Worm (Caenorhabditis elegans) whole organism, mixed stage, embryonic: ENCODE measurements around the gene F31B12.4.

Experiments used
- M03D4.4 ChIP-seq: sonication (generic microtip); optimal IDR thresholded peaks from 2 replicates; lab custom pipeline; 2017; ENCODE audit warnings: mild to moderate bottlenecking, missing genetic modification characterization, missing compliant biosample characterization
- bed-3 ChIP-seq: fragments of 200-800 bp; sonication (Bioruptor generic); optimal IDR thresholded peaks from 3 replicates; lab custom pipeline; 2018; ENCODE audit warnings: mild to moderate bottlenecking, missing genetic modification characterization, moderate library complexity, missing compliant biosample characterization
- blmp-1 ChIP-seq: fragments of 150-350 bp; optimal IDR thresholded peaks from 2 replicates; lab custom pipeline; 2014; ENCODE audit warnings: missing biosample characterization, missing genetic modification characterization
- ceh-39 ChIP-seq: fragments of 150-350 bp; optimal IDR thresholded peaks from 2 replicates; lab custom pipeline; 2014; ENCODE audit warnings: missing biosample characterization, missing genetic modification characterization
- ceh-43 ChIP-seq: fragments of 200-800 bp; sonication (Bioruptor generic); optimal IDR thresholded peaks from 2 replicates; lab custom pipeline; 2018; ENCODE audit warnings: mild to moderate bottlenecking, missing genetic modification characterization, moderate library complexity, missing compliant biosample characterization
- ceh-83 ChIP-seq: fragments of 200-800 bp; sonication (Bioruptor generic); optimal IDR thresholded peaks from 2 replicates; lab custom pipeline; 2018; ENCODE audit warnings: mild to moderate bottlenecking, missing genetic modification characterization, missing compliant biosample characterization
- ces-1 ChIP-seq: fragments of 150-350 bp; optimal IDR thresholded peaks from 2 replicates; lab custom pipeline; 2014; ENCODE audit warnings: missing biosample characterization, missing genetic modification reagents, missing genetic modification characterization
- cnd-1 ChIP-seq: fragments of 200-800 bp; sonication (Bioruptor generic); optimal IDR thresholded peaks from 2 replicates; lab custom pipeline; 2018; ENCODE audit warnings: mild to moderate bottlenecking, missing genetic modification characterization, missing compliant biosample characterization
- drap-1 ChIP-seq: fragments of 200-800 bp; sonication (Bioruptor generic); optimal IDR thresholded peaks from 3 replicates; lab custom pipeline; 2018; ENCODE audit warnings: mild to moderate bottlenecking, missing genetic modification characterization, missing compliant biosample characterization
- elt-1 ChIP-seq: sonication (generic microtip); optimal IDR thresholded peaks from 2 replicates; lab custom pipeline; 2017; ENCODE audit warnings: missing genetic modification characterization, mild to moderate bottlenecking, missing compliant biosample characterization, antibody characterized with exemption, moderate library complexity, borderline replicate concordance; ENCODE audit not compliant: insufficient read depth
- elt-3 ChIP-seq: fragments of 150-350 bp; optimal IDR thresholded peaks from 2 replicates; lab custom pipeline; 2014; ENCODE audit warnings: missing biosample characterization, missing genetic modification characterization
- flh-1 ChIP-seq: fragments of 200-800 bp; sonication (Bioruptor generic); optimal IDR thresholded peaks from 2 replicates; lab custom pipeline; 2018; ENCODE audit warnings: mild to moderate bottlenecking, missing genetic modification characterization, moderate library complexity, missing compliant biosample characterization
- ham-2 ChIP-seq: fragments of 200-800 bp; sonication (Bioruptor generic); optimal IDR thresholded peaks from 2 replicates; lab custom pipeline; 2018; ENCODE audit warnings: mild to moderate bottlenecking, missing genetic modification characterization, missing compliant biosample characterization
- hlh-1 ChIP-seq: fragments of 150-350 bp; optimal IDR thresholded peaks from 2 replicates; lab custom pipeline; 2014; ENCODE audit warnings: missing biosample characterization, missing genetic modification reagents, missing genetic modification characterization
- lin-13 ChIP-seq: fragments of 150-350 bp; optimal IDR thresholded peaks from 2 replicates; lab custom pipeline; 2014; ENCODE audit warnings: missing biosample characterization, missing genetic modification characterization
- lsy-2 ChIP-seq: fragments of 150-350 bp; optimal IDR thresholded peaks from 2 replicates; lab custom pipeline; 2014; ENCODE audit warnings: missing biosample characterization, missing genetic modification characterization
- mab-5 ChIP-seq: fragments of 150-350 bp; optimal IDR thresholded peaks from 2 replicates; lab custom pipeline; 2014; ENCODE audit warnings: missing biosample characterization, missing genetic modification characterization
- mep-1 ChIP-seq: fragments of 150-350 bp; optimal IDR thresholded peaks from 2 replicates; lab custom pipeline; 2017; ENCODE audit warnings: missing biosample characterization, missing genetic modification reagents, missing genetic modification characterization, inconsistent platforms
- mls-2 ChIP-seq: sonication (generic microtip); optimal IDR thresholded peaks from 2 replicates; lab custom pipeline; 2016; ENCODE audit warnings: mild to moderate bottlenecking, missing genetic modification characterization, moderate library complexity, missing compliant biosample characterization
- nhr-2 ChIP-seq: fragments of 150-350 bp; optimal IDR thresholded peaks from 2 replicates; lab custom pipeline; 2014; ENCODE audit warnings: missing biosample characterization, missing genetic modification characterization
- nhr-28 ChIP-seq: fragments of 150-350 bp; optimal IDR thresholded peaks from 2 replicates; lab custom pipeline; 2014; ENCODE audit warnings: missing biosample characterization, missing genetic modification characterization
- nhr-76 ChIP-seq: sonication (generic microtip); optimal IDR thresholded peaks from 2 replicates; lab custom pipeline; 2017; ENCODE audit warnings: missing biosample characterization, missing genetic modification characterization
- pha-4 ChIP-seq: fragments of 150-350 bp; optimal IDR thresholded peaks from 2 replicates; lab custom pipeline; 2018; ENCODE audit warnings: missing biosample characterization, missing genetic modification reagents, missing genetic modification characterization
- snpc-4 ChIP-seq: fragments of 150-350 bp; optimal IDR thresholded peaks from 2 replicates; lab custom pipeline; 2014; ENCODE audit warnings: missing biosample characterization, missing genetic modification characterization
- sptf-1 ChIP-seq: sonication (generic microtip); optimal IDR thresholded peaks from 2 replicates; lab custom pipeline; 2017; ENCODE audit warnings: mild to moderate bottlenecking, missing genetic modification characterization, moderate library complexity, missing compliant biosample characterization
- tbx-8 ChIP-seq: fragments of 200-800 bp; sonication (Bioruptor generic); optimal IDR thresholded peaks from 2 replicates; lab custom pipeline; 2018; ENCODE audit warnings: mild to moderate bottlenecking, missing genetic modification characterization, moderate library complexity, missing compliant biosample characterization
- unc-120 ChIP-seq: sonication (generic microtip); optimal IDR thresholded peaks from 2 replicates; lab custom pipeline; 2017; ENCODE audit warnings: missing genetic modification characterization, missing compliant biosample characterization; ENCODE audit not compliant: poor library complexity, severe bottlenecking
- unc-39 ChIP-seq: fragments of 150-350 bp; optimal IDR thresholded peaks from 2 replicates; lab custom pipeline; 2014; ENCODE audit warnings: missing biosample characterization, missing genetic modification characterization
- unc-62 ChIP-seq: fragments of 150-350 bp; optimal IDR thresholded peaks from 2 replicates; lab custom pipeline; 2014; ENCODE audit warnings: missing biosample characterization, missing genetic modification reagents, missing genetic modification characterization
- ztf-11 ChIP-seq: fragments of 150-350 bp; optimal IDR thresholded peaks from 2 replicates; lab custom pipeline; 2014; ENCODE audit warnings: missing biosample characterization, missing genetic modification characterization

F31B12.4 gene

DNA sequence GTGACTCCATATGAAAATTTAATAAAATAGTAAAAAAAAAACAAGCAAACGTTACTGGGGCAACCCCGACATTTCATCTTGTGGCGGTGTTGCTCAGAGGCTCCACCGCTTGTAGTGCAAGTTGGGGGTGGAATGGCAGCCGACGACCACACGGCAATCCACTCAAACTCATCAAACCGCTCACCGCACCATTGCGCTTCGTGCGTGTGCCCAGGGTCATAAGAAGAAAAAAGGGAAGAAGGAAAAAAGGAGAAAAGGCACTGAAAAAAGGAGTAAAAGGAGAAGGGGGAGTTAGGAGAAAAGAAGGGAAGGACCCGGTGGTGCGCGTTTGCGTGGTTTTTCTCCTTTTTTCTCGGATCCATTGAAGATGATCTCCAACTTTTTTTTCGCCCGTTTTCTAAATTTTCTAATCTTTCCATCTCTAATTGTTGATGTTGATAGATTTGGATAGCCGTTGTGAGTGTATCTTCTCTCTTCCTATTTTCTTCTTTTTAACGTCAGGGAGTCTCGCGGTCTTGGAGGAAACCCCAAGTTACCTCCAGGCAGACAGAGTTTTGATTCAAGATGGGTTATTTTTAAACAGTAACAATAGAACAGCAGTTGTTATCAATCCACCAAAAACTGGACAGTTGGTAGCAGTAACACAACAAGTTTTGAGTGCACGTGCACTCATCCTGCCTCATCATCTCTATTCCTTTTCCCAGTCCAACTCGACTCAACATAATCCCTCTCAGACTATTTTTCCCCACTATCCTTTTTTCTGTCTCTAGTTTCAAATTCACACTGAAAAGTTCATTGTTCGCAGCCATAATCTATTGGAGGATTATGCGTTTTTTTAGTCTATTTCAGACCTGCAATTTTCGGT, 36.0 kb upstream of the F31B12.4 start:
- TF ChIP-seq ceh-83 (GFP tag; lab: Kevin White, UChicago): peak; percentile 5
- TF ChIP-seq elt-1: peak; percentile 20
- TF ChIP-seq hlh-1 (tag; lab: Kevin White, UChicago): peak; percentile 69
- no peak for TF ChIP-seq mls-2 (tag; lab: Kevin White, UChicago)

DNA sequence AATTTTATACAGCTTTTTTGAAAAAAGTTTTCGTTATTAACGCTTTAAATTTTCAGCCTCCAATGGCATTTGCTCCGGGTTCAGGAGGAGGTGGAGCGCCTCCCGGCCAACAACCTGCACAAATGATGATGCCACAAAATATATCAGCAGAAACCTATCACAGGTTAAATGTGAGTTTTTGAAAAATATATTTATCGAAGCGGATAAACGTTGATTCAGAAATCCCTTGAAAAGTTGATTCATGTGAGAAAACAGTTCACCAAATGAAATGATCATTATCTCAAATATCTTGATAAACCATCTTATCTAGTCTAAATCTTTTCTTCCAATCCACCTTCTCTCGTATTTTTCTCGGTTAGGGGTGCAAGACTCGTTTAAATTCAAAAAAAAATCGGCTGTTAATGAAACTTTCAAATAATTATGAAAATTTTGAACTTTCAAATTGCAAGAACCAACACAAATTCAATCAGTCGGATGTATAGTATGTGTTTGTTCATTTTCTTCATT, 35.3 kb upstream of the F31B12.4 start, which contains the start of gene sma-9:
TSS of gene sma-9 (plus strand) at position 51 of the 507 bp plus-strand sequence.
- TF ChIP-seq elt-1 (peak; percentile 93), lin-13 (tag; lab: Kevin White, UChicago) (no peak), nhr-76 (tag; lab: Kevin White, UChicago) (no peak), ceh-43 (no peak), M03D4.4 (tag; lab: Kevin White, UChicago) (no peak), bed-3 (GFP tag; lab: Kevin White, UChicago) (no peak), pha-4 (tag; lab: Kevin White, UChicago) (no peak)

DNA sequence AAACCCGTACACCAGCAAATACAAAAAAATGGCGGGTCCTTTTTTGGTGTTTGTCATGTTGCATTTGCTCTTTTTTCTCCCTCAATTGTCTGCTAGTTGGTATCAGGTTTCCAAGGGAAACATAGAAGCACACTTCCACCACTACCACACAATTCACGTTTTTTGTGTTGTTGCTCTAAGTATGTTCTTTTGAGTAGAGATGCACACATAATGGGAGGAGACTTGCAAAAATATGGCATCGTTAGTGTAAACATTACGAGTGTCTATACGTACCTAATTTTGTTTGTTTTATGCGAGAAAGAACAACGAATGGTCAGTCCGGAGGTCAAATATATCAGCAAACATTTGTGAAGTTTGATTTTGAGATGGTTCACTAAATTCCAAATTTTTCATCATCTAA, 34.6 kb upstream of the F31B12.4 start:
- peak; percentile 66 for TF ChIP-seq pha-4 (tag; lab: Kevin White, UChicago)
- no peak for TF ChIP-seq nhr-28 (tag; lab: Kevin White, UChicago)
- no peak for TF ChIP-seq mab-5 (tag; lab: Kevin White, UChicago)
- TF ChIP-seq cnd-1: no peak

DNA sequence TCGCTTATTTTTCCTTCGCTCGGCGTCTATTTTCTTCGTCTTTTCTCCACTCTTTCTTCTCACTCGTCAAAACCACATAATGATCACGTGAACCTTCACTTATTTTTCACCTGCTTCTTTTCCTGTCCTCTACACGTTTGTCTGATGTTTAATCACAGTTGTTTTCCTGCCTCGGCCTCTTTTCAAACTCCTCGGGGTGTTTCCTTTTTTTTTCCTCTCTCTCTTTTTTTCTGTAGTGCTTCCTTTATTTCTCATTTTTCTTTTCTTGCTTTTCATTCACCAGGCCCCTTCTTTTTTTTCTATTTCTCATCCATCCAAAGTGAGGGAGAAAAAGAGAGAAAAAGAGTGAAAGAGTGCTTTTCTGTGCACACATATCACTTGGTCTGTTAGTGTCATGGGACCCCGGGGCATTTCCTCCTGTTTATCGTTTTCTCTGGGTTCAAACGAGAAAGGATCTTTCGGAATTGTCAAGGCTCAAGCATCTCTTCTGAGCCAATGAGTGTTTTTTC, 33.5 kb upstream of the F31B12.4 start:
- TF ChIP-seq unc-62 (GFP tag; lab: Kevin White, UChicago) (peak; percentile 34), lsy-2 (tag; lab: Kevin White, UChicago) (peak; percentile 5), hlh-1 (tag; lab: Kevin White, UChicago) (peak; percentile 69), pha-4 (tag; lab: Kevin White, UChicago) (no peak), lin-13 (tag; lab: Kevin White, UChicago) (no peak), drap-1 (no peak), sptf-1 (peak; percentile 6), blmp-1 (tag; lab: Kevin White, UChicago) (peak; percentile 25), ceh-39 (tag; lab: Kevin White, UChicago) (no peak), elt-1 (no peak), flh-1 (GFP tag; lab: Kevin White, UChicago) (no peak), unc-120 (tag; lab: Kevin White, UChicago) (peak; percentile 89), elt-3 (tag; lab: Kevin White, UChicago) (no peak), unc-39 (tag; lab: Kevin White, UChicago) (no peak), ztf-11 (tag; lab: Kevin White, UChicago) (no peak), ces-1 (GFP tag; lab: Kevin White, UChicago) (peak; percentile 61)
- TF ChIP-seq, all 35 proteins: peak for 7

DNA sequence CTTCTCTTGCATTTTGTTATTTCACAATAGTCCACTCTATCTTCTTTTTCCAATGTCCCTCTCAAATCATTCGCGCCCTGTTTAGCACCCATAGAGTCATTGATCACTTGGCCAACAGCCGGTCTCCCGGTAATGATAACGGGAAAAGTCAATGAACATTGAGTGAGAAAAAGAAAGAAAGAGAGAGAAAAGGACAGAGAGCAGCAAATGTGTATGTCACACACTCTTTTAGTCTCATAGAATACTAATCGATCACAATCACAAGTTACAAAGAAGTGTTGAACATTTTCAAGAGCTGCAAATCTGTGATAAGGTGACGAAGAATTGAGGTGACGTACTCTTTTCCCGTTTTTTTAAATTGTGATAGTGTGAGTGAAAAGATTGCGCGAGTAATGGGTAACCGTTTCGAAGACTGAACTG, 32.4 kb upstream of the F31B12.4 start:
- TF ChIP-seq hlh-1 (tag; lab: Kevin White, UChicago): peak; percentile 90
- no peak for TF ChIP-seq flh-1 (GFP tag; lab: Kevin White, UChicago)
- no peak for TF ChIP-seq pha-4 (tag; lab: Kevin White, UChicago)
- TF ChIP-seq ceh-43: no peak
- TF ChIP-seq M03D4.4 (tag; lab: Kevin White, UChicago): no peak
- TF ChIP-seq nhr-2 (tag; lab: Kevin White, UChicago): no peak
- no peak for TF ChIP-seq snpc-4 (tag; lab: Kevin White, UChicago)
- no peak for TF ChIP-seq cnd-1
- TF ChIP-seq unc-120 (tag; lab: Kevin White, UChicago): peak; percentile 97
- no peak for TF ChIP-seq sptf-1
- TF ChIP-seq unc-62 (GFP tag; lab: Kevin White, UChicago): peak; percentile 87
- TF ChIP-seq ham-2: no peak
- no peak for TF ChIP-seq tbx-8
- no peak for TF ChIP-seq mls-2 (tag; lab: Kevin White, UChicago)
- no peak for TF ChIP-seq mep-1 (tag; lab: Kevin White, UChicago)
- no peak for TF ChIP-seq ceh-83 (GFP tag; lab: Kevin White, UChicago)
- no peak for TF ChIP-seq mab-5 (tag; lab: Kevin White, UChicago)
- TF ChIP-seq elt-3 (tag; lab: Kevin White, UChicago): no peak
- TF ChIP-seq unc-39 (tag; lab: Kevin White, UChicago): no peak
- TF ChIP-seq lin-13 (tag; lab: Kevin White, UChicago): no peak
- no peak for TF ChIP-seq blmp-1 (tag; lab: Kevin White, UChicago)
